Worm (Caenorhabditis elegans) whole organism, late embryonic: Measurements from ENCODE around the gene hphd-1.

ENCODE experiments used
- C08G9.2 ChIP-seq: sonication (generic microtip); optimal IDR thresholded peaks from 2 replicates; lab custom pipeline; 2016; ENCODE audit warnings: mild to moderate bottlenecking, missing genetic modification characterization, moderate library complexity, missing compliant biosample characterization
- C38D4.7 ChIP-seq: fragments of 200-800 bp; sonication (Bioruptor generic); optimal IDR thresholded peaks from 2 replicates; lab custom pipeline; 2018; ENCODE audit warnings: mild to moderate bottlenecking, missing genetic modification characterization, moderate library complexity, missing compliant biosample characterization
- F13H6.1 ChIP-seq: sonication (generic microtip); optimal IDR thresholded peaks from 2 replicates; lab custom pipeline; 2016; ENCODE audit warnings: missing genetic modification characterization, missing compliant biosample characterization
- K02D7.2 ChIP-seq: sonication (generic microtip); optimal IDR thresholded peaks from 2 replicates; lab custom pipeline; 2017; ENCODE audit warnings: mild to moderate bottlenecking, missing genetic modification characterization, missing compliant biosample characterization
- ceh-18 ChIP-seq: sonication (generic microtip); optimal IDR thresholded peaks from 2 replicates; lab custom pipeline; 2016; ENCODE audit warnings: missing genetic modification characterization, missing compliant biosample characterization
- ceh-19 ChIP-seq: fragments of 200-800 bp; sonication (Bioruptor generic); optimal IDR thresholded peaks from 2 replicates; lab custom pipeline; 2018; ENCODE audit warnings: mild to moderate bottlenecking, missing genetic modification characterization, missing compliant biosample characterization
- ceh-2 ChIP-seq: sonication (generic microtip); optimal IDR thresholded peaks from 2 replicates; lab custom pipeline; 2016; ENCODE audit warnings: missing genotype, missing genetic modification characterization, missing compliant biosample characterization
- ceh-22 ChIP-seq: sonication (generic microtip); optimal IDR thresholded peaks from 2 replicates; lab custom pipeline; 2017; ENCODE audit warnings: missing biosample characterization, missing genetic modification characterization
- ceh-24 ChIP-seq: sonication (generic microtip); optimal IDR thresholded peaks from 2 replicates; lab custom pipeline; 2016; ENCODE audit warnings: mild to moderate bottlenecking, missing genetic modification characterization, missing compliant biosample characterization
- ceh-30 ChIP-seq: fragments of 150-350 bp; optimal IDR thresholded peaks from 2 replicates; lab custom pipeline; 2014; ENCODE audit warnings: missing biosample characterization, missing genetic modification characterization
- ceh-31 ChIP-seq: sonication (generic microtip); optimal IDR thresholded peaks from 2 replicates; lab custom pipeline; 2016; ENCODE audit warnings: missing genetic modification characterization, missing compliant biosample characterization
- ceh-34 ChIP-seq: sonication (generic microtip); optimal IDR thresholded peaks from 2 replicates; lab custom pipeline; 2016; ENCODE audit warnings: mild to moderate bottlenecking, missing genetic modification characterization, missing compliant biosample characterization
- che-1 ChIP-seq: sonication (generic microtip); optimal IDR thresholded peaks from 2 replicates; lab custom pipeline; 2016; ENCODE audit warnings: mild to moderate bottlenecking, missing genetic modification characterization, missing compliant biosample characterization
- dmd-4 ChIP-seq: sonication (generic microtip); optimal IDR thresholded peaks from 2 replicates; lab custom pipeline; 2016; ENCODE audit warnings: borderline replicate concordance, missing genetic modification characterization, missing compliant biosample characterization
- elt-2 ChIP-seq: sonication (generic microtip); optimal IDR thresholded peaks from 2 replicates; lab custom pipeline; 2016; ENCODE audit warnings: missing genetic modification reagents, missing genetic modification characterization, missing compliant biosample characterization
- elt-4 ChIP-seq: sonication (generic microtip); optimal IDR thresholded peaks from 2 replicates; lab custom pipeline; 2016; ENCODE audit warnings: missing genetic modification characterization, missing compliant biosample characterization
- eyg-1 ChIP-seq: sonication (generic microtip); optimal IDR thresholded peaks from 2 replicates; lab custom pipeline; 2016; ENCODE audit warnings: missing genotype, missing genetic modification characterization, missing compliant biosample characterization
- fax-1 ChIP-seq: sonication (generic microtip); optimal IDR thresholded peaks from 2 replicates; lab custom pipeline; 2016; ENCODE audit warnings: missing genotype, missing genetic modification characterization, missing compliant biosample characterization
- fkh-6 ChIP-seq: sonication (generic microtip); optimal IDR thresholded peaks from 2 replicates; lab custom pipeline; 2016; ENCODE audit warnings: missing genetic modification characterization, missing compliant biosample characterization
- gmeb-2 ChIP-seq: sonication (generic microtip); optimal IDR thresholded peaks from 2 replicates; lab custom pipeline; 2016; ENCODE audit warnings: missing genetic modification characterization, inconsistent platforms, missing compliant biosample characterization
- hlh-30 ChIP-seq: sonication (generic microtip); optimal IDR thresholded peaks from 2 replicates; lab custom pipeline; 2017; ENCODE audit warnings: antibody characterized with exemption, missing genetic modification characterization, missing compliant biosample characterization; ENCODE audit not compliant: insufficient read depth
- hlh-6 ChIP-seq: sonication (generic microtip); optimal IDR thresholded peaks from 2 replicates; lab custom pipeline; 2016; ENCODE audit warnings: missing genotype, missing genetic modification characterization, missing compliant biosample characterization
- lin-11 ChIP-seq: fragments of 200-800 bp; sonication (Bioruptor generic); optimal IDR thresholded peaks from 2 replicates; lab custom pipeline; 2018; ENCODE audit warnings: mild to moderate bottlenecking, missing genetic modification characterization, missing compliant biosample characterization
- nfya-1 ChIP-seq: sonication (generic microtip); optimal IDR thresholded peaks from 2 replicates; lab custom pipeline; 2017; ENCODE audit warnings: missing genetic modification characterization, mild to moderate bottlenecking, missing compliant biosample characterization, antibody characterized with exemption, moderate library complexity
- nhr-232 ChIP-seq: sonication (generic microtip); optimal IDR thresholded peaks from 2 replicates; lab custom pipeline; 2016; ENCODE audit warnings: missing genetic modification characterization, missing compliant biosample characterization
- npax-4 ChIP-seq: sonication (generic microtip); optimal IDR thresholded peaks from 2 replicates; lab custom pipeline; 2016; ENCODE audit warnings: missing genetic modification characterization, missing compliant biosample characterization
- odd-2 ChIP-seq: sonication (generic microtip); optimal IDR thresholded peaks from 2 replicates; lab custom pipeline; 2017; ENCODE audit warnings: antibody characterized with exemption, mild to moderate bottlenecking, missing genetic modification characterization, missing compliant biosample characterization
- pag-3 ChIP-seq: sonication (generic microtip); optimal IDR thresholded peaks from 2 replicates; lab custom pipeline; 2016; ENCODE audit warnings: missing compliant biosample characterization, missing genetic modification characterization, borderline replicate concordance
- pha-4 ChIP-seq: fragments of 150-350 bp; optimal IDR thresholded peaks from 2 replicates; lab custom pipeline; 2018; ENCODE audit warnings: missing biosample characterization, missing genetic modification reagents, missing genetic modification characterization
- pqm-1 ChIP-seq: sonication (generic microtip); optimal IDR thresholded peaks from 2 replicates; lab custom pipeline; 2016; ENCODE audit warnings: missing genetic modification characterization, missing compliant biosample characterization
- pros-1 ChIP-seq: fragments of 150-350 bp; optimal IDR thresholded peaks from 2 replicates; lab custom pipeline; 2014; ENCODE audit warnings: missing biosample characterization, missing genetic modification reagents, missing genetic modification characterization
- ref-2 ChIP-seq: sonication (generic microtip); optimal IDR thresholded peaks from 2 replicates; lab custom pipeline; 2016; ENCODE audit warnings: missing genetic modification characterization, missing compliant biosample characterization
- sdc-2 ChIP-seq: sonication (generic microtip); optimal IDR thresholded peaks from 2 replicates; lab custom pipeline; 2016; ENCODE audit warnings: missing genotype, missing genetic modification characterization, missing compliant biosample characterization
- sox-2 ChIP-seq: fragments of 200-800 bp; sonication (Bioruptor generic); IDR thresholded peaks from 2 replicates; pipeline ENCODE4 v1.3.6; 2022; ENCODE audit warnings: missing genetic modification reagents, missing genetic modification characterization, missing compliant biosample characterization
- syd-9 ChIP-seq: sonication (generic microtip); optimal IDR thresholded peaks from 2 replicates; lab custom pipeline; 2016; ENCODE audit warnings: mild to moderate bottlenecking, missing genetic modification characterization, moderate library complexity, missing compliant biosample characterization
- unc-42 ChIP-seq: sonication (generic microtip); optimal IDR thresholded peaks from 2 replicates; lab custom pipeline; 2016; ENCODE audit warnings: missing genotype, missing genetic modification characterization, missing compliant biosample characterization
- unc-55 ChIP-seq: sonication (generic microtip); optimal IDR thresholded peaks from 2 replicates; lab custom pipeline; 2017; ENCODE audit warnings: missing biosample characterization, missing genetic modification reagents, missing genetic modification characterization

The hphd-1 gene

ce11 chrII:13030567-13031188 lies 34.3 kb upstream of the hphd-1 start (continued):
- TF ChIP-seq pha-4 (tag; lab: Kevin White, UChicago) (no peak), sdc-2 (no peak), pag-3 (no peak), syd-9 (no peak), C08G9.2 (no peak), gmeb-2 (tag; lab: Kevin White, UChicago) (no peak), unc-55 (peak; percentile 39), che-1 (tag; lab: Kevin White, UChicago) (no peak), ceh-24 (no peak), C38D4.7 (GFP tag; lab: Kevin White, UChicago) (no peak), nhr-232 (tag; lab: Kevin White, UChicago) (no peak), fkh-6 (tag; lab: Kevin White, UChicago) (no peak), pqm-1 (no peak), nfya-1 (tag; lab: Kevin White, UChicago) (peak; percentile 80), F13H6.1 (tag; lab: Kevin White, UChicago) (peak; percentile 20), unc-42 (tag; lab: Kevin White, UChicago) (no peak), ceh-22 (tag; lab: Kevin White, UChicago) (no peak), ceh-2 (peak; percentile 4), sox-2 (GFP tag; lab: Robert Waterston, UW) (no peak), ref-2 (tag; lab: Kevin White, UChicago) (no peak), ceh-31 (tag; lab: Kevin White, UChicago) (peak; percentile 18), odd-2 (tag; lab: Kevin White, UChicago) (no peak), hlh-6 (tag; lab: Kevin White, UChicago) (no peak), K02D7.2 (tag; lab: Kevin White, UChicago) (no peak), dmd-4 (tag; lab: Kevin White, UChicago) (no peak), ceh-18 (tag; lab: Kevin White, UChicago) (peak; percentile 50), lin-11 (tag; lab: Kevin White, UChicago) (no peak), npax-4 (tag; lab: Kevin White, UChicago) (no peak), ceh-30 (no peak), ceh-34 (tag; lab: Kevin White, UChicago) (no peak), eyg-1 (tag; lab: Kevin White, UChicago) (no peak)

ce11 chrII:13030051-13030437 lies 33.7 kb upstream of the hphd-1 start:
- TF ChIP-seq hlh-30 (tag; lab: Kevin White, UChicago) (no peak), ceh-31 (tag; lab: Kevin White, UChicago) (peak; percentile 30), elt-4 (tag; lab: Kevin White, UChicago) (no peak), ceh-2 (no peak), pha-4 (tag; lab: Kevin White, UChicago) (no peak), pag-3 (no peak), ceh-19 (GFP tag; lab: Kevin White, UChicago) (peak; percentile 19), fax-1 (tag; lab: Kevin White, UChicago) (no peak), ceh-34 (tag; lab: Kevin White, UChicago) (peak; percentile 59), fkh-6 (tag; lab: Kevin White, UChicago) (no peak), F13H6.1 (tag; lab: Kevin White, UChicago) (no peak)

ce11 chrII:13029290-13030050 lies 33.1 kb upstream of the hphd-1 start:
- TF ChIP-seq pros-1 (no peak), elt-2 (peak; percentile 69)
